Worm (Caenorhabditis elegans): ENCODE results near the gene C06H5.13.
"Not testable (repeated sequence)": the region's sequence is repeated elsewhere in the genome, so short reads cannot be mapped to it uniquely, and the experiment has no call there.

Gene C06H5.13

ce11 chrV:17894485-17894884 is 3.1 kb downstream of the C06H5.13 start, which contains the start of gene C06H5.12:
Gene C06H5.12, plus strand, starts transcription at chrV:17894785.
- TF ChIP-seq aly-2 (tag; optimal IDR thresholded peaks at IDR 0.05); swsn-7 (tag; optimal IDR thresholded peaks at IDR 0.05); efl-1 (optimal IDR thresholded peaks at IDR 0.05); efl-1 (GFP tag; optimal IDR thresholded peaks at IDR 0.05 in 1 of 2): not testable (repeated sequence)

ce11 chrV:17893959-17894358 is 3.6 kb downstream of the C06H5.13 start, which contains the start of gene C06H5.11:
Gene C06H5.11, minus strand, starts transcription at chrV:17894059.
- TF ChIP-seq lin-39 (tag; optimal IDR thresholded peaks at IDR 0.05); xbp-1 (tag; optimal IDR thresholded peaks at IDR 0.05); ets-5 (GFP tag; IDR thresholded peaks at IDR 0.05): not testable (repeated sequence)

ce11 chrV:17891317-17891716 is 6.2 kb downstream of the C06H5.13 start:
- TF ChIP-seq unc-130 (tag; optimal IDR thresholded peaks at IDR 0.05) (no peak), pag-3 (tag; optimal IDR thresholded peaks at IDR 0.05; ENCODE audit: borderline replicate concordance, insufficient read depth) (no peak), swsn-7 (tag; optimal IDR thresholded peaks at IDR 0.05) (no peak), lin-15B (tag; optimal IDR thresholded peaks at IDR 0.05) (no peak), ama-1 (optimal IDR thresholded peaks at IDR 0.05) (no peak), nhr-20 (tag; optimal IDR thresholded peaks at IDR 0.05) (no peak), sptf-1 (tag; optimal IDR thresholded peaks at IDR 0.05) (no peak), snu-23 (GFP tag; optimal IDR thresholded peaks at IDR 0.05) (no peak)

- TF ChIP-seq elt-2 (tag; optimal IDR thresholded peaks at IDR 0.05) (peak; percentile 12), hlh-4 (tag; optimal IDR thresholded peaks at IDR 0.05) (no peak)
Measured at ce11 chrV:17888939-17889338, 8.6 kb downstream of the C06H5.13 start, which contains the start of gene C06H5.6. Gene C06H5.6, minus strand, starts transcription at chrV:17888984.

ce11 chrV:17871049-17871448 is 26.5 kb downstream of the C06H5.13 start, which contains the start of gene phf-14:
Gene phf-14, plus strand, starts transcription at chrV:17871393.
- no peak for TF ChIP-seq nhr-237 (tag; optimal IDR thresholded peaks at IDR 0.05)
- no peak for TF ChIP-seq nhr-20 (tag; optimal IDR thresholded peaks at IDR 0.05)
- TF ChIP-seq mef-2 (tag; optimal IDR thresholded peaks at IDR 0.05): no peak
- TF ChIP-seq ceh-90 (tag; optimal IDR thresholded peaks at IDR 0.05): no peak
- TF ChIP-seq hlh-4 (tag; optimal IDR thresholded peaks at IDR 0.05): no peak
- peak in 2 of 6 experiments; percentile 21 to 41 for TF ChIP-seq elt-3 (tag; optimal IDR thresholded peaks at IDR 0.05)
- no peak for TF ChIP-seq jun-1 (tag; optimal IDR thresholded peaks at IDR 0.05)
- no peak for TF ChIP-seq C04F5.9 (tag; optimal IDR thresholded peaks at IDR 0.05)
- TF ChIP-seq ceh-82 (tag; optimal IDR thresholded peaks at IDR 0.05): peak; percentile 48 to 69 (median 53)
- no peak for TF ChIP-seq unc-30 (tag; optimal IDR thresholded peaks at IDR 0.05)
- TF ChIP-seq ama-1 (optimal IDR thresholded peaks at IDR 0.05): no peak
- peak; percentile 44 to 68 (median 60) for TF ChIP-seq dpl-1 (GFP tag; optimal IDR thresholded peaks at IDR 0.05)
- TF ChIP-seq zip-4 (GFP tag; optimal IDR thresholded peaks at IDR 0.05): no peak
- peak; percentile 71 to 81 for TF ChIP-seq lsy-2 (tag; optimal IDR thresholded peaks at IDR 0.05)
- no peak for TF ChIP-seq nhr-76 (tag; optimal IDR thresholded peaks at IDR 0.05)
- TF ChIP-seq nhr-28 (tag; optimal IDR thresholded peaks at IDR 0.05): no peak
- no peak for TF ChIP-seq nhr-90 (tag; optimal IDR thresholded peaks at IDR 0.05; ENCODE audit: poor library complexity)
- TF ChIP-seq fos-1 (tag; optimal IDR thresholded peaks at IDR 0.05): no peak
- no peak for TF ChIP-seq egl-27 (tag; optimal IDR thresholded peaks at IDR 0.05)
- TF ChIP-seq snpc-4 (tag; optimal IDR thresholded peaks at IDR 0.05): peak; percentile 57
- no peak for TF ChIP-seq tlp-1 (tag; optimal IDR thresholded peaks at IDR 0.05)
- no peak for TF ChIP-seq hpl-2 (GFP tag; optimal IDR thresholded peaks at IDR 0.05)
- TF ChIP-seq unc-62 (GFP tag; optimal IDR thresholded peaks at IDR 0.05): no peak
- no peak for TF ChIP-seq nhr-11 (tag; optimal IDR thresholded peaks at IDR 0.05)
- TF ChIP-seq nhr-47 (tag; optimal IDR thresholded peaks at IDR 0.05): no peak
- TF ChIP-seq fkh-8 (tag; optimal IDR thresholded peaks at IDR 0.05): peak; percentile 47
- no peak for TF ChIP-seq alr-1 (tag; optimal IDR thresholded peaks at IDR 0.05; ENCODE audit: borderline replicate concordance)
- TF ChIP-seq unc-98 (GFP tag; IDR thresholded peaks at IDR 0.05): no peak
- no peak for TF ChIP-seq elt-2 (tag; optimal IDR thresholded peaks at IDR 0.05)
- TF ChIP-seq blmp-1 (tag; optimal IDR thresholded peaks at IDR 0.05): peak; percentile 22
- TF ChIP-seq nhr-84 (tag; optimal IDR thresholded peaks at IDR 0.05): no peak
- no peak for TF ChIP-seq nhr-71 (tag; optimal IDR thresholded peaks at IDR 0.05)
- TF ChIP-seq mdl-1 (tag; optimal IDR thresholded peaks at IDR 0.05): no peak
- TF ChIP-seq mep-1 (tag; optimal IDR thresholded peaks at IDR 0.05): peak; percentile 84
- peak; percentile 35 for TF ChIP-seq lin-15B (tag; optimal IDR thresholded peaks at IDR 0.05)

All from whole organism, L1 larva.